Fruit fly (Drosophila melanogaster): ENCODE data around the gene scat.

DNA sequence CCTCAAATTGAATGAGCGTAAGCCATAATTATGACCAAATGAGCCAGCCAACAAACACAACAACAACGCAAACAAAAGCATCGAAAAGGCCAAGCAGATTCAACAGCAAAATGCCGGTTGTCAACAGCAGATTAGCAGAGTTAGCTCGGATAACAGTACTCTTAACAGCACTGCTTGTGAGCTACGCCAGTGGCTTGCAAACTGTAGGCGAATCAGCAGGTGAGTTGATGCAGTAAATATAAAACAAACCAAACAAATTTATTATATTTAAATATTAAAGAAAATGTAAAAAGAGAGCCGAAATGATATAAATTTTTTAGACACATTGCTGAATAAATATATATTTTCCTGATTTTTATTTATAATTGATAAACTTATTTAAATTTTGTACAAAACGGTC lies 10.5 kb upstream of the scat start:
- no peak for TF ChIP-seq usp (GFP tag; optimal IDR thresholded peaks at IDR 0.05)
- no peak for TF ChIP-seq CG8478 (optimal IDR thresholded peaks at IDR 0.05)
- no peak for TF ChIP-seq psq (optimal IDR thresholded peaks at IDR 0.05)
- TF ChIP-seq Dll (optimal IDR thresholded peaks at IDR 0.05), result no peak
- TF ChIP-seq pan (optimal IDR thresholded peaks at IDR 0.05), result no peak
